Worm (Caenorhabditis elegans) whole organism, L3 larva: Measurements from ENCODE around the gene F35D11.1.

Source experiments
- ama-1 ChIP-seq: fragments of 150-350 bp; optimal IDR thresholded peaks from 2 replicates; lab custom pipeline; 2018
- ceh-28 ChIP-seq: fragments of 150-350 bp; optimal IDR thresholded peaks from 2 replicates; lab custom pipeline; 2014; ENCODE audit warnings: missing biosample characterization, missing genetic modification reagents, missing genetic modification characterization
- ceh-82 ChIP-seq: fragments of 150-350 bp; optimal IDR thresholded peaks from 2 replicates; lab custom pipeline; 2014; ENCODE audit warnings: missing biosample characterization, missing genetic modification characterization
- egl-27 ChIP-seq: sonication (generic microtip); optimal IDR thresholded peaks from 4 replicates; lab custom pipeline; 2017; ENCODE audit warnings: missing biosample characterization, missing genetic modification reagents, missing genetic modification characterization
- nhr-11 ChIP-seq: fragments of 150-350 bp; optimal IDR thresholded peaks from 2 replicates; lab custom pipeline; 2014; ENCODE audit warnings: missing biosample characterization, missing genetic modification characterization
- nhr-23 ChIP-seq: fragments of 150-350 bp; optimal IDR thresholded peaks from 2 replicates; lab custom pipeline; 2014; ENCODE audit warnings: missing biosample characterization, missing genetic modification reagents, missing genetic modification characterization
- nhr-28 ChIP-seq: fragments of 150-350 bp; optimal IDR thresholded peaks from 2 replicates; lab custom pipeline; 2014; ENCODE audit warnings: missing biosample characterization, missing genetic modification characterization
- snpc-4 ChIP-seq: fragments of 150-350 bp; optimal IDR thresholded peaks from 2 replicates; lab custom pipeline; 2014; ENCODE audit warnings: missing biosample characterization, missing genetic modification characterization
- unc-39 ChIP-seq: sonication (generic microtip); optimal IDR thresholded peaks from 4 replicates; lab custom pipeline; 2017; ENCODE audit warnings: missing biosample characterization, missing genetic modification characterization
- unc-62 ChIP-seq: fragments of 150-350 bp; sonication (generic microtip); optimal IDR thresholded peaks from 4 replicates; lab custom pipeline; 2014; ENCODE audit warnings: missing biosample characterization, missing genetic modification reagents, missing genetic modification characterization
- zag-1 ChIP-seq: fragments of 150-350 bp; optimal IDR thresholded peaks from 2 replicates; lab custom pipeline; 2014; ENCODE audit warnings: missing biosample characterization, missing genetic modification characterization

DNA sequence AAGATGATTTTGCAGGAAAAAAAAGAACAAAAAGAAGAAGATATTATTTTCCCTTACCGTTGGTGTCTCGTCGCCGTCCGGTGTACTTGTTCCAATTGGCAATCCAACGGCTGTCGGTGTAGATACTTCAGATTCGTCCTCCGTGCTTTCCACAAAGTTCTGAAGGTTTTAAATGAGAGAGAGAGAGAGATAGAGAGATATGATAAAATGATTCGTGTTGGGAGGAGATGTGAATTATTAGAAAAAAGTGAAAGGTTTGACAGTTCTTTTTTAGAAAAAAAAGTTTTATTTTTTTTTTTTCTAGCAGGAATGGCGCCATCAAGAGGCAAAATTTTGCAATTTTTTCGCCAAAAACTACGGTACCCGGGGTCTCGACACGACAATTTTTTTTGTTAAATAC, 26.4 kb upstream of the F35D11.1 start:
- TF ChIP-seq egl-27 (tag; lab: Kevin White, UChicago) (no peak), nhr-11 (tag; lab: Kevin White, UChicago) (no peak), nhr-28 (tag; lab: Kevin White, UChicago) (no peak), zag-1 (tag; lab: Kevin White, UChicago) (no peak), ceh-28 (no peak), snpc-4 (tag; lab: Kevin White, UChicago) (no peak), unc-39 (tag; lab: Kevin White, UChicago) (no peak), unc-62 (GFP tag; lab: Kevin White, UChicago) (no peak), ama-1 (no peak), nhr-23 (no peak), ceh-82 (tag; lab: Kevin White, UChicago) (no peak)
